Worm (Caenorhabditis elegans) whole organism, early embryonic: ENCODE measurements around the gene srz-37.

Experiments
- F13C5.2 ChIP-seq: sonication (generic microtip); optimal IDR thresholded peaks from 2 replicates; lab custom pipeline; 2017; ENCODE audit warnings: mild to moderate bottlenecking, missing genetic modification characterization, inconsistent platforms, missing compliant biosample characterization
- aly-1 ChIP-seq: sonication (generic microtip); optimal IDR thresholded peaks from 2 replicates; lab custom pipeline; 2016; ENCODE audit warnings: missing genetic modification characterization, missing compliant biosample characterization
- ama-1 ChIP-seq: fragments of 150-350 bp; optimal IDR thresholded peaks from 2 replicates; lab custom pipeline; 2014
- ceh-13 ChIP-seq: fragments of 200-800 bp; sonication (Bioruptor generic); optimal IDR thresholded peaks from 2 replicates; lab custom pipeline; 2018; ENCODE audit warnings: mild to moderate bottlenecking, missing genetic modification characterization, missing compliant biosample characterization
- flt-1 ChIP-seq: fragments of 200-800 bp; sonication (Bioruptor generic); IDR thresholded peaks from 2 replicates; pipeline ENCODE4 v1.3.6; 2022; ENCODE audit warnings: missing genetic modification characterization, missing compliant biosample characterization
- hmg-4 ChIP-seq: fragments of 200-800 bp; sonication (Bioruptor generic); optimal IDR thresholded peaks from 2 replicates; lab custom pipeline; 2018; ENCODE audit warnings: mild to moderate bottlenecking, missing genetic modification characterization, missing compliant biosample characterization
- pes-1 ChIP-seq: fragments of 200-800 bp; sonication (Bioruptor generic); IDR thresholded peaks from 2 replicates; pipeline ENCODE4 v1.3.6; 2022; ENCODE audit warnings: missing genetic modification reagents, missing genetic modification characterization, missing compliant biosample characterization
- tbx-11 ChIP-seq: fragments of 200-800 bp; sonication (Bioruptor generic); IDR thresholded peaks from 2 replicates; pipeline ENCODE4 v1.3.6; 2022; ENCODE audit warnings: missing genetic modification characterization, missing compliant biosample characterization
- tbx-37 ChIP-seq: fragments of 200-800 bp; sonication (Bioruptor generic); conservative IDR thresholded peaks from 2 replicates; pipeline ENCODE4 v1.3.6; 2022; ENCODE audit warnings: missing genetic modification reagents, missing genetic modification characterization, missing compliant biosample characterization
- tra-4 ChIP-seq: sonication (generic microtip); optimal IDR thresholded peaks from 2 replicates; lab custom pipeline; 2017; ENCODE audit warnings: missing genetic modification characterization, missing compliant biosample characterization

DNA sequence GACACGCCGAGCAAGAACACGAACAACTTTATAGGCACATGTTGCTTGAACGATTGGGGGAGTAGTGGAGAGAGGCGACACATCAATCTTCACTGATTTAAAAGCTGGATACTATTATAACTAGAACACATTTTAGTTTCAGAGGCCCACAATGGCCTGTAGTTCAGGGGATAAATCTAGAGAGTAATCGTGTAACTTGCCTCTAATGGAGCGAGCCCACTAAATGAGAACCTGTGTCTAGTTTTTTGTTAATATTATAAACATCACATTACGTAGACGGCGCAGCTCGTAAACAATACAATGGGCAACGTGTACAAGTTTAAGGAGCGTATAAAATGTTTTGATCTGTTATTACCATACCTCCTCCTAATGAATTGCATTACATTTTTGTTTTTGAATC, 37.0 kb downstream of the srz-37 start, which contains the start of gene F58E2.5:
- no peak for TF ChIP-seq ama-1 (lab: Kevin White, UChicago)
- TF ChIP-seq flt-1 (GFP tag; lab: Robert Waterston, UW) = no peak
- no peak for TF ChIP-seq tbx-11 (GFP tag; lab: Robert Waterston, UW)
- no peak for TF ChIP-seq pes-1 (GFP tag; lab: Robert Waterston, UW)
- no peak for TF ChIP-seq F13C5.2 (tag; lab: Kevin White, UChicago)
- TF ChIP-seq tra-4 (tag; lab: Kevin White, UChicago) = no peak
- no peak for TF ChIP-seq hmg-4 (GFP tag; lab: Kevin White, UChicago)
- TF ChIP-seq aly-1 (tag; lab: Kevin White, UChicago) = no peak
- no peak for TF ChIP-seq ceh-13 (GFP tag; lab: Kevin White, UChicago)
- TF ChIP-seq tbx-37 (GFP tag; lab: Robert Waterston, UW) = no peak
